Fruit fly (Drosophila melanogaster): ENCODE data around the gene xit.

The xit gene

dm6 chrX:6793390-6793789 is 27.4 kb upstream of the xit start (continued):
- TF ChIP-seq sqz (GFP tag; optimal IDR thresholded peaks at IDR 0.05): peak; percentile 20
- peak; percentile 85 for TF ChIP-seq CG2120 (GFP tag; optimal IDR thresholded peaks at IDR 0.05)
- peak; percentile 25 for TF ChIP-seq CG1602 (GFP tag; optimal IDR thresholded peaks at IDR 0.05)
- TF ChIP-seq CG12769 (tag; optimal IDR thresholded peaks at IDR 0.05): peak; percentile 91
- peak; percentile 59 for TF ChIP-seq phol (tag; optimal IDR thresholded peaks at IDR 0.05)
- TF ChIP-seq CG10147 (GFP tag; optimal IDR thresholded peaks at IDR 0.05): peak; percentile 60
- TF ChIP-seq CkIIα-i1 (GFP tag; IDR thresholded peaks at IDR 0.05): peak; percentile 40; the same call in 1 of the 2 replicates
- no peak for TF ChIP-seq CG2116 (GFP tag; optimal IDR thresholded peaks at IDR 0.05)
- TF ChIP-seq CG7963 (GFP tag; IDR thresholded peaks at IDR 0.05; ENCODE audit: partially characterized antibody): no peak
- peak; percentile 56 for TF ChIP-seq CHES-1-like (GFP tag; optimal IDR thresholded peaks at IDR 0.05)
- TF ChIP-seq trem (tag; optimal IDR thresholded peaks at IDR 0.05): no peak
- peak; percentile 0 for TF ChIP-seq psq (GFP tag; optimal IDR thresholded peaks at IDR 0.05)
- peak; percentile 68 for TF ChIP-seq schlank (tag; optimal IDR thresholded peaks at IDR 0.05)
- TF ChIP-seq pb (GFP tag; optimal IDR thresholded peaks at IDR 0.05): peak; percentile 71
- TF ChIP-seq CG14860 (GFP tag; IDR thresholded peaks at IDR 0.05; ENCODE audit: partially characterized antibody): no peak
- no peak for TF ChIP-seq Hr39 (optimal IDR thresholded peaks at IDR 0.05)
- TF ChIP-seq CG32532 (GFP tag; IDR thresholded peaks at IDR 0.05): peak; percentile 89
- no peak for TF ChIP-seq ash1 (GFP tag; optimal IDR thresholded peaks at IDR 0.05)
- TF ChIP-seq jigr1 (GFP tag; IDR thresholded peaks at IDR 0.05): peak; percentile 60; the same call in 2 of the 3 replicates
- TF ChIP-seq Mad (GFP tag; optimal IDR thresholded peaks at IDR 0.05): no peak
- no peak for TF ChIP-seq CG7271 (tag; optimal IDR thresholded peaks at IDR 0.05)
- TF ChIP-seq H2.0 (GFP tag; IDR thresholded peaks at IDR 0.05): peak; percentile 78
- TF ChIP-seq CG11085 (GFP tag; IDR thresholded peaks at IDR 0.05): peak; percentile 70
- peak; percentile 84 for TF ChIP-seq gro (GFP tag; optimal IDR thresholded peaks at IDR 0.05)
- TF ChIP-seq CG1529 (GFP tag; optimal IDR thresholded peaks at IDR 0.05): peak; percentile 42
- peak; percentile 67 for TF ChIP-seq HHEX (GFP tag; optimal IDR thresholded peaks at IDR 0.05)
- TF ChIP-seq cg (GFP tag; optimal IDR thresholded peaks at IDR 0.05): no peak
- TF ChIP-seq H15 (GFP tag; IDR thresholded peaks at IDR 0.05): peak; percentile 63
- peak; percentile 59 for TF ChIP-seq CG12219 (GFP tag; optimal IDR thresholded peaks at IDR 0.05)
- TF ChIP-seq tup (GFP tag; optimal IDR thresholded peaks at IDR 0.05): peak; percentile 5
- peak; percentile 1 for TF ChIP-seq grau (tag; optimal IDR thresholded peaks at IDR 0.05)
- TF ChIP-seq CG8765 (GFP tag; IDR thresholded peaks at IDR 0.05): 0 out of 2 replicates have a peak, but pooled peaks have one; percentile 24
- TF ChIP-seq Lim3 (GFP tag; IDR thresholded peaks at IDR 0.05): peak; percentile 47; the same call in 1 of the 2 replicates
- TF ChIP-seq Spps (tag; optimal IDR thresholded peaks at IDR 0.05): no peak
- peak; percentile 68 for TF ChIP-seq CG17385 (GFP tag; optimal IDR thresholded peaks at IDR 0.05)
- peak; percentile 75 for TF ChIP-seq CG12155 (GFP tag; optimal IDR thresholded peaks at IDR 0.05)
- TF ChIP-seq nom (GFP tag; optimal IDR thresholded peaks at IDR 0.05): no peak
- TF ChIP-seq tgo (GFP tag; IDR thresholded peaks at IDR 0.05): peak; percentile 72
- TF ChIP-seq Oli (tag; optimal IDR thresholded peaks at IDR 0.05): peak; percentile 65
- no peak for TF ChIP-seq Trl (optimal IDR thresholded peaks at IDR 0.05)
- peak; percentile 51 for TF ChIP-seq Trl (GFP tag; optimal IDR thresholded peaks at IDR 0.05)
- TF ChIP-seq emc (GFP tag; optimal IDR thresholded peaks at IDR 0.05): peak; percentile 41
- peak; percentile 69 for TF ChIP-seq fd96Cb (tag; optimal IDR thresholded peaks at IDR 0.05)
- TF ChIP-seq Oaz (GFP tag; IDR thresholded peaks at IDR 0.05): 0 out of 2 replicates have a peak, but pooled peaks have one; percentile 38
- peak; percentile 64 for TF ChIP-seq CG13624 (GFP tag; optimal IDR thresholded peaks at IDR 0.05)
- peak; percentile 52 for TF ChIP-seq org-1 (GFP tag; optimal IDR thresholded peaks at IDR 0.05)
- no peak for TF ChIP-seq CG10462 (GFP tag; optimal IDR thresholded peaks at IDR 0.05)
- TF ChIP-seq bsh (GFP tag; optimal IDR thresholded peaks at IDR 0.05): peak; percentile 37 to 53
- peak; percentile 69; the same call in 2 of the 4 replicates for TF ChIP-seq Gug (GFP tag; IDR thresholded peaks at IDR 0.05)
- TF ChIP-seq gcm2 (GFP tag; optimal IDR thresholded peaks at IDR 0.05): no peak
- peak; percentile 46 for TF ChIP-seq wek (GFP tag; optimal IDR thresholded peaks at IDR 0.05)
